Worm (Caenorhabditis elegans): ENCODE results near the gene F15H10.10.

DNA sequence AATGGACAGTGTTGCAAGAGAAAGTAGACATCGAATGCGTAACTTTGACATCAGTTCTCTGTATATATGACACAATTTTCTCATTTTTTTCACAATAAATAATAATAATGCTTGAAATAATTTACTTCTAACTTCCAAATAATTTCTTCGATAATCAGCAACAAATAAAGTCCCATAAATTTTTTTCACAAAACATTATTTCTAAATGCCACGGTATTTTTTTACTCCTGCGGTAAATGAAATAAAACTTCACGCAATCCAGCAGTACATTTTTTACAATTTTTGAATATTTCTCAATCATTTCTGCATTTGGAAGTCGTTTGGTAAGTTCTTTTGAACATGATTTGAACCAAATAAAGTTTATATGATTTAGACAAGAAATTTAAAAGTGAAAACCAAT lies 32.9 kb downstream of the F15H10.10 start, which contains the start of gene spe-10:
- no peak for TF ChIP-seq sup-37 (GFP tag; optimal IDR thresholded peaks at IDR 0.05)
- no peak for TF ChIP-seq egl-27 (tag; optimal IDR thresholded peaks at IDR 0.05)
- no peak for TF ChIP-seq ceh-8 (GFP tag; optimal IDR thresholded peaks at IDR 0.05)
